Fruit fly (Drosophila melanogaster) whole organism, embryonic: Measurements from ENCODE around the gene Crtc.
A peak's percentile ranks its signal among the peaks of the same experiment; 100 is the strongest.

ENCODE experiments used
- Atf3 ChIP-seq: fragments of 200-800 bp; sonication (Bioruptor generic); optimal IDR thresholded peaks from 3 replicates; lab custom pipeline; 2016; ENCODE audit warnings: missing biosample characterization, missing genetic modification characterization
- C15 ChIP-seq: fragments of 200-800 bp; sonication (Bioruptor generic); IDR thresholded peaks from 3 replicates; pipeline ENCODE4 v1.3.6; 2022; ENCODE audit warnings: missing biosample characterization, missing genetic modification characterization
- CG11504 ChIP-seq: fragments of 200-800 bp; sonication (Bioruptor generic); optimal IDR thresholded peaks from 3 replicates; lab custom pipeline; 2019; ENCODE audit warnings: missing biosample characterization, mild to moderate bottlenecking, missing genetic modification characterization, moderate library complexity
- CG12299 ChIP-seq: fragments of 200-800 bp; sonication (Bioruptor generic); optimal IDR thresholded peaks from 2 replicates; lab custom pipeline; 2018; ENCODE audit warnings: missing biosample characterization, mild to moderate bottlenecking, missing genetic modification characterization
- CG12942 ChIP-seq: fragments of 200-800 bp; sonication (Bioruptor generic); optimal IDR thresholded peaks from 3 replicates; lab custom pipeline; 2016; ENCODE audit warnings: missing biosample characterization, missing genetic modification characterization
- CG14860 ChIP-seq: fragments of 200-800 bp; sonication (Bioruptor generic); IDR thresholded peaks from 3 replicates; pipeline ENCODE4 v1.3.6; 2022; ENCODE audit warnings: missing biosample characterization, missing genetic modification characterization; ENCODE audit not compliant: partially characterized antibody
- CG15479 ChIP-seq: fragments of 200-800 bp; sonication (Bioruptor generic); optimal IDR thresholded peaks from 3 replicates; lab custom pipeline; 2019; ENCODE audit warnings: missing biosample characterization, mild to moderate bottlenecking, missing genetic modification characterization, moderate library complexity
- CG16815 ChIP-seq: fragments of 200-800 bp; sonication (Bioruptor generic); optimal IDR thresholded peaks from 3 replicates; lab custom pipeline; 2017; ENCODE audit warnings: missing biosample characterization, mild to moderate bottlenecking, missing genetic modification characterization
- CG30403 ChIP-seq: fragments of 200-800 bp; sonication (Bioruptor generic); optimal IDR thresholded peaks from 3 replicates; lab custom pipeline; 2016; ENCODE audit warnings: missing biosample characterization, missing genetic modification characterization
- CG3065 ChIP-seq: fragments of 200-800 bp; sonication (Bioruptor generic); optimal IDR thresholded peaks from 2 replicates; lab custom pipeline; 2016; ENCODE audit warnings: missing biosample characterization, missing genetic modification characterization
- CG32772 ChIP-seq: fragments of 200-800 bp; sonication (Bioruptor generic); IDR thresholded peaks from 2 replicates; pipeline ENCODE4 v1.3.6; 2022; ENCODE audit warnings: missing biosample characterization, missing genetic modification characterization
- CG3838 ChIP-seq: fragments of 200-800 bp; sonication (Bioruptor generic); optimal IDR thresholded peaks from 3 replicates; lab custom pipeline; 2016; ENCODE audit warnings: missing biosample characterization, missing genetic modification characterization
- CG6689 ChIP-seq: fragments of 200-800 bp; sonication (Bioruptor generic); IDR thresholded peaks from 2 replicates; pipeline ENCODE4 v1.3.6; 2022; ENCODE audit warnings: missing biosample characterization, missing genetic modification characterization
- CG7357 ChIP-seq: fragments of 200-800 bp; sonication (Bioruptor generic); IDR thresholded peaks from 3 replicates; pipeline ENCODE4 v1.3.6; 2022; ENCODE audit warnings: missing biosample characterization, missing genetic modification characterization
- CG7963 ChIP-seq: fragments of 200-800 bp; sonication (Bioruptor generic); IDR thresholded peaks from 3 replicates; pipeline ENCODE4 v1.3.6; 2022; ENCODE audit warnings: missing biosample characterization, missing genetic modification characterization; ENCODE audit not compliant: partially characterized antibody
- CG7987 ChIP-seq: fragments of 200-800 bp; sonication (Bioruptor generic); optimal IDR thresholded peaks from 2 replicates; lab custom pipeline; 2018; ENCODE audit warnings: missing biosample characterization, mild to moderate bottlenecking, missing genetic modification characterization, moderate library complexity
- CG9817 ChIP-seq: fragments of 200-800 bp; sonication (Bioruptor generic); optimal IDR thresholded peaks from 2 replicates; lab custom pipeline; 2018; ENCODE audit warnings: missing biosample characterization, mild to moderate bottlenecking, missing genetic modification characterization, moderate library complexity
- D ChIP-seq, 2 experiments: fragments of 200-800 bp in 1 of 2; fragments of >200 bp in 1 of 2; sonication (Bioruptor generic) in 1 of 2; optimal IDR thresholded peaks; 2 replicates in 1 of 2; 3 replicates in 1 of 2; lab custom pipeline; 2017; ENCODE audit warnings: mild to moderate bottlenecking in 1 of 2, missing biosample characterization in 1 of 2, missing genetic modification characterization in 1 of 2, missing genetic modification reagents in 1 of 2
- Dll ChIP-seq: fragments of 200-800 bp; sonication (Bioruptor generic); IDR thresholded peaks from 4 replicates; pipeline ENCODE4 v1.3.6; 2022; ENCODE audit warnings: missing biosample characterization, missing genetic modification characterization; ENCODE audit not compliant: partially characterized antibody
- Ets65A ChIP-seq: fragments of 200-800 bp; sonication (Bioruptor generic); peaks from one replicate; lab custom pipeline; 2016; ENCODE audit warnings: missing biosample characterization, missing genetic modification characterization
- GATAe ChIP-seq: fragments of 200-800 bp; sonication (Bioruptor generic); conservative IDR thresholded peaks from 2 replicates; pipeline ENCODE4 v1.3.6; 2022; ENCODE audit warnings: missing biosample characterization, missing genetic modification characterization
- Gsc ChIP-seq: fragments of 200-800 bp; sonication (Bioruptor generic); IDR thresholded peaks from 2 replicates; pipeline ENCODE4 v1.3.6; 2022; ENCODE audit warnings: missing biosample characterization, missing genetic modification characterization
- HmgD ChIP-seq: fragments of 200-800 bp; sonication (Bioruptor generic); optimal IDR thresholded peaks from 3 replicates; lab custom pipeline; 2016; ENCODE audit warnings: missing biosample characterization, missing genetic modification characterization
- Kr ChIP-seq: fragments of 200-800 bp; sonication (Bioruptor generic); optimal IDR thresholded peaks from 2 replicates; lab custom pipeline; 2017; ENCODE audit warnings: missing biosample characterization, mild to moderate bottlenecking, missing genetic modification characterization
- Max ChIP-seq: fragments of 200-800 bp; sonication (Bioruptor generic); optimal IDR thresholded peaks from 2 replicates; lab custom pipeline; 2016; ENCODE audit warnings: missing biosample characterization, mild to moderate bottlenecking, missing genetic modification characterization
- Mes4 ChIP-seq: fragments of 200-800 bp; sonication (Bioruptor generic); optimal IDR thresholded peaks from 2 replicates; lab custom pipeline; 2016; ENCODE audit warnings: missing biosample characterization, missing genetic modification characterization
- Mrtf ChIP-seq: fragments of 200-800 bp; sonication (Bioruptor generic); IDR thresholded peaks from 3 replicates; pipeline ENCODE4 v1.3.6; 2022; ENCODE audit warnings: missing biosample characterization, missing genetic modification characterization
- NC2β ChIP-seq: fragments of 200-800 bp; sonication (Bioruptor generic); optimal IDR thresholded peaks from 2 replicates; lab custom pipeline; 2016; ENCODE audit warnings: missing biosample characterization, missing genetic modification characterization
- Oli ChIP-seq: fragments of 200-800 bp; sonication (Bioruptor generic); optimal IDR thresholded peaks from 2 replicates; lab custom pipeline; 2018; ENCODE audit warnings: missing biosample characterization, mild to moderate bottlenecking, missing genetic modification characterization, moderate library complexity
- Six4 ChIP-seq: fragments of 200-800 bp; sonication (Bioruptor generic); optimal IDR thresholded peaks from 2 replicates; lab custom pipeline; 2016; ENCODE audit warnings: missing biosample characterization, missing genetic modification characterization
- Tbp ChIP-seq: fragments of >200 bp; optimal IDR thresholded peaks from 2 replicates; lab custom pipeline; 2018; ENCODE audit warnings: missing biosample characterization, missing genetic modification characterization
- Trl ChIP-seq, 3 experiments: fragments of >200 bp in 2 of 3; fragments of 200-800 bp in 1 of 3; sonication (Bioruptor generic) in 1 of 3; optimal IDR thresholded peaks; 2 replicates in 1 of 3; 3 replicates in 2 of 3; lab custom pipeline; 2016 to 2017; ENCODE audit warnings: missing biosample characterization in 1 of 3, missing genetic modification characterization in 1 of 3
- Usf ChIP-seq: fragments of 200-800 bp; sonication (Bioruptor generic); optimal IDR thresholded peaks from 2 replicates; lab custom pipeline; 2017; ENCODE audit warnings: missing genotype, missing biosample characterization, missing genetic modification characterization
- ab ChIP-seq: fragments of 200-800 bp; sonication (Bioruptor generic); optimal IDR thresholded peaks from 2 replicates; lab custom pipeline; 2016; ENCODE audit warnings: missing biosample characterization, missing genetic modification characterization
- chn ChIP-seq: fragments of 200-800 bp; sonication (Bioruptor generic); optimal IDR thresholded peaks from 2 replicates; lab custom pipeline; 2016; ENCODE audit warnings: missing biosample characterization, missing genetic modification characterization
- danr ChIP-seq: fragments of 200-800 bp; sonication (Bioruptor generic); IDR thresholded peaks from 2 replicates; pipeline ENCODE4 v1.3.6; 2022; ENCODE audit warnings: missing biosample characterization, missing genetic modification characterization
- dmrt99B ChIP-seq: fragments of 200-800 bp; sonication (Bioruptor generic); optimal IDR thresholded peaks from 2 replicates; lab custom pipeline; 2018; ENCODE audit warnings: missing biosample characterization, mild to moderate bottlenecking, missing genetic modification characterization, moderate library complexity
- gsb-n ChIP-seq: fragments of 200-800 bp; sonication (Bioruptor generic); optimal IDR thresholded peaks from 3 replicates; lab custom pipeline; 2018; ENCODE audit warnings: missing biosample characterization, mild to moderate bottlenecking, missing genetic modification characterization
- jing ChIP-seq: fragments of 200-800 bp; sonication (Bioruptor generic); optimal IDR thresholded peaks from 2 replicates; lab custom pipeline; 2018; ENCODE audit warnings: missing biosample characterization, mild to moderate bottlenecking, missing genetic modification characterization
- kay ChIP-seq: fragments of 200-800 bp; sonication (Bioruptor generic); optimal IDR thresholded peaks from 2 replicates; lab custom pipeline; 2016; ENCODE audit warnings: missing biosample characterization, missing genetic modification characterization
- odd ChIP-seq: fragments of 200-800 bp; sonication (Bioruptor generic); optimal IDR thresholded peaks from 2 replicates; lab custom pipeline; 2017; ENCODE audit warnings: missing biosample characterization, mild to moderate bottlenecking, missing genetic modification characterization
- prd ChIP-seq, 3 experiments: fragments of >200 bp in 2 of 3; fragments of 200-800 bp in 1 of 3; sonication (Bioruptor generic) in 1 of 3; optimal IDR thresholded peaks in 2 of 3; IDR thresholded peaks in 1 of 3; 2 replicates in 2 of 3; 3 replicates in 1 of 3; pipeline versions ENCODE4 v1.3.6 to Lab custom; 2017 to 2022; ENCODE audit warnings: missing biosample characterization in 1 of 3, missing genetic modification characterization in 1 of 3
- tgo ChIP-seq: fragments of 200-800 bp; sonication (Bioruptor generic); IDR thresholded peaks from 3 replicates; pipeline ENCODE4 v1.3.6; 2022; ENCODE audit warnings: missing biosample characterization, missing genetic modification characterization
- tx ChIP-seq: fragments of 200-800 bp; sonication (Bioruptor generic); optimal IDR thresholded peaks from 2 replicates; lab custom pipeline; 2016; ENCODE audit warnings: missing biosample characterization, missing genetic modification characterization

The Crtc gene

DNA sequence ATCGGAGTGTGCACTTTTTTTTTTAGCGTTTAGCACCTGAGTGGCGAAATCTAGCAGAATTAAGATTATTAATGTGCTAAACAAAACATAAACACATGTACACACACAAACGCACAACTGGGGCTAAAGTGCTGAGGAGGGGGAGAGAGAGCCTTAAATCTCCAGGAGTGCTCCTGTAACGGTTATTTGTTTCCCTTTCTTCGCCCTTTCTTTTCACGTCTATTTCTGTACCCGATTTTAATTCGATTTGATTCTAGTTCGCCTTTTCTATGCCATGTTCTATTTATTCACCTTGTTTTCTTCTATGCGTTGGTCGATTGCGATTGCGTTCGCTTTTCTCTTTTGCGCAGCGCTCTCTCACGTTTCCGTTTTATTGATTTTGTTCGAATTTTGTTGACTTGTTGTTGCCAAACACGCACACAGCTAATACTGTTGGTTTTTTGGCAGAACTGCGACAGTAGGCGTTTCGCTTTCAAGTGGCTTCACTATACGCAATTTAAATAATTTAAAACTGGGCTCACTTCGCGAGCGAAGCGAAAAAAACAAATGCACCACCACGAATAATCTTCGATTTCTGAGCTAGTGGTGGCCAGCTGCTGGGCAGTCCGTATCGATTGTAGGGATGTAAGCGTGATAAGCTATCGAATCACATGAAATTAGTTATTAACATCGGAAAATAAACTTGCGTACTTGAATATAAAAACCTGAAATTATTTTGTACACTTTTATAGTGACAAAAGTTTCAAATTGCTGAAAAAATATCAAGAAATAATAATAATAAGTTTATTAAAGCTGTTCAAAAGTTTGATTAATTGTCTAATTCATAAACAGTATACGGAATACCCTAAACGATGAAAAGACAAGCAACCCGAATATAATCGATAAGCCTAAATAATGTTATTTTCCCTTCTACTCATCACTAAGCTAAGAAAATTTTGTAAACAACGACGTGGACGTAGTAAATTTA is 15.1 kb downstream of the Crtc start, which contains the start of the genes Krn, Ndfip and CG7484 (continued):
- TF ChIP-seq Tbp (GFP tag; lab: Kevin White, UChicago) (no peak), Mes4 (GFP tag; lab: Kevin White, UChicago) (peak; percentile 48), CG16815 (GFP tag; lab: Kevin White, UChicago) (peak; percentile 84), HmgD (peak; percentile 5), Ets65A (GFP tag; lab: Kevin White, UChicago) (peak; percentile 98), Dll (GFP tag; lab: Robert Waterston, UW) (peak; percentile 99), Trl (optimal IDR thresholded peaks at IDR 0.05; lab: Kevin White, UChicago) (peak; percentile 50 to 77), Trl (GFP tag; optimal IDR thresholded peaks at IDR 0.05; lab: Kevin White, UChicago) (peak; percentile 67), CG6689 (GFP tag; lab: Robert Waterston, UW) (peak; percentile 86), danr (peak; percentile 69), Gsc (GFP tag; lab: Robert Waterston, UW) (no peak), tx (GFP tag; lab: Kevin White, UChicago) (peak; percentile 72), Usf (GFP tag; lab: Kevin White, UChicago) (peak; percentile 83), Mrtf (GFP tag; lab: Robert Waterston, UW) (peak; percentile 78), Oli (peak; percentile 80), CG9817 (tag; lab: Kevin White, UChicago) (peak; percentile 95), Kr (GFP tag; lab: Kevin White, UChicago) (no peak), CG12299 (peak; percentile 83), Atf3 (GFP tag; lab: Kevin White, UChicago) (peak; percentile 75), gsb-n (tag; lab: Kevin White, UChicago) (peak; percentile 86), C15 (GFP tag; lab: Robert Waterston, UW) (no peak; the same call in 2 of the 3 replicates)

DNA sequence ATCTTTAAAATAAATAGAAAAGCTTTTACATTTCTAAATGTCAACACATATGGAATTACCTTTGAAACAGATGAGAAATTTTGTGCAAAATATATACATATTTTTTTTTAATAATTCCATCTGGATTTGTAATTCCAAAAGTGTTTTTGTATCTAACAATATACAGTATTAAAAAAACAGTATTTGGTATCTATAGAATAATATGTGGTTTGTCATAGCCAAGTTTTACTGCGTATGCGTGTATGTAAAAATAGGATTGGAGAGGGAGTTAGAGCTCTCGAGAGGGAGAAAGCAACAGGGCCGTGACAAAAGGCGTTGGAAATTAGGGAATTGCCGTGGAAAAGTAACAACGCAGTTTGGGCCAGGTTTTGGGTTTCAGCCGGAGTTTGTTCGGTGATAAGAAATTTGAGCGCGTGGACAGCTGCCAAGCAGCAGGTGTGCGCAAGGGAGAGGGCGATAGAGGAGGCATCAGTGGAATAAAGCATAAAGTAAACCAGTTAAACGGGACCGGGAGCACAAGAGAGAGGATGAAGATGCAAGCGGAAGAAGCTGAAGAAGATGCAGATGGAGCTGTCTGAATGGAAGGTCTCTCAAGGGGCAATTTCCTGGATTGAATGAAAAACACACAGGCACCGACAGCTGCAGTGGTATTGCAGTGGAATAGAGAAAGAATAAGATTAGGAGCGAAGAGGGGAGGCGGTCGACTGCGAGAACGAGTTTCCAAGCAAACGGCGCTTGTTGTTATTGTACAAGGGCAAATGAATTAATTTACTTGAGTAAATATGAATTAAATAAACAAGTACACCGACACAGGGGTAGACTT is 15.9 kb downstream of the Crtc start:
- TF ChIP-seq CG7987 (GFP tag; lab: Kevin White, UChicago) (peak; percentile 79), jing (no peak), prd (optimal IDR thresholded peaks at IDR 0.05; lab: Kevin White, UChicago) (no peak), prd (GFP tag; IDR thresholded peaks at IDR 0.05; lab: Robert Waterston, UW) (peak; percentile 31; the same call in 2 of the 3 replicates), odd (GFP tag; lab: Kevin White, UChicago) (peak; percentile 49), NC2β (peak; percentile 82), Max (GFP tag; lab: Kevin White, UChicago) (peak; percentile 74), CG15479 (peak; percentile 3), CG3838 (no peak), Dll (GFP tag; lab: Robert Waterston, UW) (no peak), kay (GFP tag; lab: Kevin White, UChicago) (peak; percentile 15), CG7963 (GFP tag; lab: Robert Waterston, UW) (no peak), CG12942 (GFP tag; lab: Kevin White, UChicago) (no peak), CG14860 (GFP tag; lab: Robert Waterston, UW) (no peak), CG32772 (GFP tag; lab: Robert Waterston, UW) (no peak; the same call in 1 of the 2 replicates), GATAe (GFP tag; lab: Robert Waterston, UW) (no peak), D (optimal IDR thresholded peaks at IDR 0.05; lab: Kevin White, UChicago) (no peak), D (GFP tag; optimal IDR thresholded peaks at IDR 0.05; lab: Kevin White, UChicago) (peak; percentile 85), CG3065 (no peak), Six4 (GFP tag; lab: Kevin White, UChicago) (peak; percentile 13), CG7357 (GFP tag; lab: Robert Waterston, UW) (0 out of 3 replicates have a peak, but pooled peaks have one; percentile 6), CG11504 (tag; lab: Kevin White, UChicago) (peak; percentile 55), dmrt99B (peak; percentile 34), tgo (GFP tag; lab: Robert Waterston, UW) (peak; percentile 33; the same call in 2 of the 3 replicates), ab (GFP tag; lab: Kevin White, UChicago) (peak; percentile 5), CG30403 (GFP tag; lab: Kevin White, UChicago) (no peak), chn (GFP tag; lab: Kevin White, UChicago) (peak; percentile 32)
